Worm (Caenorhabditis elegans) whole organism, L4 larva: ENCODE data around the gene glt-4.

ENCODE experiments used
- aly-2 ChIP-seq: sonication (generic microtip); optimal IDR thresholded peaks from 2 replicates; lab custom pipeline; 2018; ENCODE audit warnings: missing biosample characterization, missing genetic modification characterization
- ceh-28 ChIP-seq: fragments of 150-350 bp; optimal IDR thresholded peaks from 2 replicates; lab custom pipeline; 2014; ENCODE audit warnings: missing biosample characterization, missing genetic modification reagents, missing genetic modification characterization
- ces-1 ChIP-seq: fragments of 150-350 bp; sonication (generic microtip); optimal IDR thresholded peaks from 4 replicates; lab custom pipeline; 2014; ENCODE audit warnings: missing biosample characterization, missing genetic modification reagents, missing genetic modification characterization
- daf-12 ChIP-seq: fragments of 150-350 bp; optimal IDR thresholded peaks from 2 replicates; lab custom pipeline; 2014; ENCODE audit warnings: missing biosample characterization, missing genetic modification reagents, missing genetic modification characterization
- daf-8 ChIP-seq: fragments of 200-800 bp; sonication (Bioruptor generic); IDR thresholded peaks from 2 replicates; pipeline ENCODE4 v1.3.6; 2022; ENCODE audit warnings: missing genetic modification characterization, missing compliant biosample characterization
- nhr-28 ChIP-seq: fragments of 150-350 bp; optimal IDR thresholded peaks from 2 replicates; lab custom pipeline; 2014; ENCODE audit warnings: missing biosample characterization, missing genetic modification characterization
- zag-1 ChIP-seq: fragments of 150-350 bp; optimal IDR thresholded peaks from 2 replicates; lab custom pipeline; 2014; ENCODE audit warnings: missing biosample characterization, missing genetic modification characterization
- zfp-2 ChIP-seq: sonication (generic microtip); optimal IDR thresholded peaks from 2 replicates; lab custom pipeline; 2016; ENCODE audit warnings: mild to moderate bottlenecking, missing genetic modification characterization, missing compliant biosample characterization
- ztf-11 ChIP-seq: fragments of 150-350 bp; optimal IDR thresholded peaks from 2 replicates; lab custom pipeline; 2014; ENCODE audit warnings: missing biosample characterization, missing genetic modification characterization
- ztf-7 ChIP-seq: fragments of 150-350 bp; optimal IDR thresholded peaks from 2 replicates; lab custom pipeline; 2014; ENCODE audit warnings: missing biosample characterization, missing genetic modification characterization

ce11 chrX:6391491-6391890, 11.7 kb upstream of the glt-4 start, which contains the start of gene igcm-2:
- no peak for TF ChIP-seq ztf-11 (tag; lab: Kevin White, UChicago)
- TF ChIP-seq daf-8 (GFP tag; lab: Robert Waterston, UW): no peak
- TF ChIP-seq ces-1 (GFP tag; lab: Kevin White, UChicago): no peak
- TF ChIP-seq ceh-28 (tag; lab: Kevin White, UChicago): no peak
- no peak for TF ChIP-seq aly-2 (tag; lab: Kevin White, UChicago)
- TF ChIP-seq nhr-28 (tag; lab: Kevin White, UChicago): no peak
- no peak for TF ChIP-seq ztf-7 (tag; lab: Kevin White, UChicago)
- no peak for TF ChIP-seq daf-12 (tag; lab: Kevin White, UChicago)
- TF ChIP-seq zfp-2 (tag; lab: Kevin White, UChicago): no peak
- TF ChIP-seq zag-1: no peak
